Fruit fly (Drosophila melanogaster): ENCODE measurements around the gene CG14153.

DNA sequence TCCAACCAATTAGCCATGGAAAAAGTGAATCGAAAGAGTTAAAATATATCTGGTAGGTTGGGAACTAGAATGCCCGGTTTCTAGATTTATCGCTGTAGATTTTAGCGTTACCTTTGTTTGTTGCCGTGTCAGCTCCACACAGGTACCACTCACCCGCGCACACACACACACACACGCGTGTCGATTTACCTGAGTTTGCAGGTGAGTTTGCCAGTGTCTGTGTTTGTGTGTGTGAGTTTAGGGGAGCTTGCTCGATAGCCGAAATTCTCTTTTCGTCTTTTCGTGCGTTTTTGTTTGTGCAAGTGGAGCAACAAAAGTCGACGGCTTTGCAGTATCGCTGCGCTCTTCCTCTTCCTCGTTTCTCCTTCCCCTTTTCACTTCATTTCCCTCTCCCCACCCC lies 24.0 kb downstream of the CG14153 start:
- TF ChIP-seq CTCF (optimal IDR thresholded peaks at IDR 0.05) (no peak), CG8478 (optimal IDR thresholded peaks at IDR 0.05) (no peak)

All from S2 (cell line).